Fruit fly (Drosophila melanogaster): Measurements from ENCODE around the gene Spn28F.
A peak's percentile ranks its signal among the peaks of the same experiment; 100 is the strongest.

Gene Spn28F

DNA sequence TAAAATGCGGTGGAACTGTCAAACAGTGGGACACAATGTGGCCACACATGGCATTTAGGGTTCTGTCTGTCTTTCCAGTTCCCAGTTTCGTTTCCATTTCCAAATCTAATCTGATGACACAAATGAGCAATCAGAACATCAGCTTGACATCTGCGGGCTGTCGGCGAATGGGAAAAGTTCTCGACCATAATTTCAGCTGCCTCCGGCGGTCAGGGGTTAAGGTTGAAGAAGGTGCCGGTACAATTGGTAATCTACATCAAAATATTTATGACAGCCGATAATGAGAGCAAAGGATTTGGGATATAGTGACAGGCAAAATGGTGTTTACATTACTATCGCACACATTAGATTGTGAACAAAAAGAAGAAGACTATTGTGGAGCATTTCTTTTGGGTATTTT lies 40.3 kb upstream of the Spn28F start:
- TF ChIP-seq lbe (GFP tag; optimal IDR thresholded peaks at IDR 0.05) (no peak), CG15479 (GFP tag; optimal IDR thresholded peaks at IDR 0.05) (peak; percentile 74), CG6175 (GFP tag; IDR thresholded peaks at IDR 0.05) (no peak), pros (GFP tag; optimal IDR thresholded peaks at IDR 0.05) (peak; percentile 71), Dref (GFP tag; IDR thresholded peaks at IDR 0.05) (no peak), CG13424 (tag; optimal IDR thresholded peaks at IDR 0.05) (no peak), crol (GFP tag; IDR thresholded peaks at IDR 0.05) (no peak), gcm (GFP tag; optimal IDR thresholded peaks at IDR 0.05) (peak; percentile 69), Doc3 (GFP tag; IDR thresholded peaks at IDR 0.05; ENCODE audit: partially characterized antibody) (no peak), dan (GFP tag; IDR thresholded peaks at IDR 0.05) (no peak), mld (GFP tag; IDR thresholded peaks at IDR 0.05; ENCODE audit: partially characterized antibody) (no peak), grn (GFP tag; optimal IDR thresholded peaks at IDR 0.05) (peak; percentile 89), insv (GFP tag; optimal IDR thresholded peaks at IDR 0.05) (peak in 1 of 2 experiments; percentile 50), peb (GFP tag; IDR thresholded peaks at IDR 0.05) (no peak), pum (GFP tag; optimal IDR thresholded peaks at IDR 0.05) (no peak), kni (GFP tag; optimal IDR thresholded peaks at IDR 0.05) (peak; percentile 11), sens-2 (GFP tag; IDR thresholded peaks at IDR 0.05) (0 out of 2 replicates have a peak, but pooled peaks have one; percentile 25), twi (tag; optimal IDR thresholded peaks at IDR 0.05) (peak; percentile 85), ac (GFP tag; optimal IDR thresholded peaks at IDR 0.05) (peak; percentile 67), CG8388 (GFP tag; optimal IDR thresholded peaks at IDR 0.05) (no peak), Hr78 (GFP tag; optimal IDR thresholded peaks at IDR 0.05) (peak in 1 of 2 experiments; percentile 84), abd-A (tag; optimal IDR thresholded peaks at IDR 0.05) (peak; percentile 8), unpg (GFP tag; optimal IDR thresholded peaks at IDR 0.05) (no peak), MESR4 (GFP tag; optimal IDR thresholded peaks at IDR 0.05) (no peak), slbo (GFP tag; IDR thresholded peaks at IDR 0.05) (no peak), btn (GFP tag; optimal IDR thresholded peaks at IDR 0.05) (no peak)

DNA sequence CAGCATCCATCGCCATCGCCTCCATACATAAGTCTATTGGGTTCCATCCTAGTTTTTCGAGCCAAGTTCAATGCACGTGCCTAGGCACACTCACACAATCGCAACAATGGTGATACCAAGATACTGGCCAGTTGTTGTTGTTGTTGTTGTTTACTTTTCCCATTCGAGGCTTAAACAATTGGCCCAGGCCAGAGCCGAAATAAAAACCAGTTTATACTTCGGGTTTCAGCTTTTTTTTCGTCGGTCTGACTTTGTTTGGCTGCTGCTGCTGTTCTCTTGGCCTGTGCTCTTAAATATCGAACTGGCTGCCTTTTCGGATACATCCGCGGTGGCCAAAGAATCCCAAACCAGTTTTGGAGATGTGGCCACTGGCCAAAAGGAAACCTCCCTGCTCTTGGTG lies 38.6 kb upstream of the Spn28F start:
- TF ChIP-seq cg (GFP tag; optimal IDR thresholded peaks at IDR 0.05) = peak; percentile 59
- no peak for TF ChIP-seq CG32532 (GFP tag; IDR thresholded peaks at IDR 0.05)
- TF ChIP-seq sqz (GFP tag; optimal IDR thresholded peaks at IDR 0.05) = peak; percentile 58
- TF ChIP-seq Med (GFP tag) = peak; percentile 28
- TF ChIP-seq CG4360 (GFP tag; IDR thresholded peaks at IDR 0.05) = peak; percentile 93
- 0 out of 2 replicates have a peak, but pooled peaks have one; percentile 5 for TF ChIP-seq Drgx (GFP tag; IDR thresholded peaks at IDR 0.05)
- no peak for TF ChIP-seq NK7.1 (GFP tag; optimal IDR thresholded peaks at IDR 0.05)
- TF ChIP-seq CG3163 (GFP tag; optimal IDR thresholded peaks at IDR 0.05) = peak; percentile 87
- TF ChIP-seq esg (GFP tag; conservative IDR thresholded peaks at IDR 0.05) = no peak
- 0 out of 3 replicates have a peak, but pooled peaks have one; percentile 5 for TF ChIP-seq tgo (GFP tag; IDR thresholded peaks at IDR 0.05)
- TF ChIP-seq CG12769 (tag; optimal IDR thresholded peaks at IDR 0.05) = peak; percentile 44
- peak; percentile 14; the same call in 1 of the 2 replicates for TF ChIP-seq vvl (GFP tag; IDR thresholded peaks at IDR 0.05)
- 0 out of 2 replicates have a peak, but pooled peaks have one; percentile 11 for TF ChIP-seq chm (GFP tag; IDR thresholded peaks at IDR 0.05)
- TF ChIP-seq ewg (GFP tag; optimal IDR thresholded peaks at IDR 0.05) = no peak
- TF ChIP-seq NC2α (GFP tag; optimal IDR thresholded peaks at IDR 0.05) = no peak
- no peak for TF ChIP-seq Dp (GFP tag; optimal IDR thresholded peaks at IDR 0.05)
- TF ChIP-seq Mad (GFP tag; optimal IDR thresholded peaks at IDR 0.05) = no peak
- TF ChIP-seq cwo (GFP tag; optimal IDR thresholded peaks at IDR 0.05) = peak; percentile 60
- no peak for TF ChIP-seq CG33213 (GFP tag; optimal IDR thresholded peaks at IDR 0.05)
- TF ChIP-seq CG12071 (GFP tag; optimal IDR thresholded peaks at IDR 0.05) = peak; percentile 8
- peak; percentile 15; the same call in 1 of the 2 replicates for TF ChIP-seq CG13287 (GFP tag; IDR thresholded peaks at IDR 0.05; ENCODE audit: partially characterized antibody)
- TF ChIP-seq CG6175 (GFP tag; IDR thresholded peaks at IDR 0.05) = 0 out of 3 replicates have a peak, but pooled peaks have one; percentile 26
- TF ChIP-seq lbe (GFP tag; optimal IDR thresholded peaks at IDR 0.05) = peak; percentile 21
- TF ChIP-seq wdn (GFP tag; IDR thresholded peaks at IDR 0.05) = no peak
- peak; percentile 79; the same call in 1 of the 2 replicates for TF ChIP-seq onecut (GFP tag; IDR thresholded peaks at IDR 0.05)
- no peak for TF ChIP-seq nerfin-2 (GFP tag; IDR thresholded peaks at IDR 0.05; ENCODE audit: partially characterized antibody)
- peak; percentile 88 for TF ChIP-seq kni (GFP tag; optimal IDR thresholded peaks at IDR 0.05)
